Worm (Caenorhabditis elegans): ENCODE data around the gene R09E10.1.

DNA sequence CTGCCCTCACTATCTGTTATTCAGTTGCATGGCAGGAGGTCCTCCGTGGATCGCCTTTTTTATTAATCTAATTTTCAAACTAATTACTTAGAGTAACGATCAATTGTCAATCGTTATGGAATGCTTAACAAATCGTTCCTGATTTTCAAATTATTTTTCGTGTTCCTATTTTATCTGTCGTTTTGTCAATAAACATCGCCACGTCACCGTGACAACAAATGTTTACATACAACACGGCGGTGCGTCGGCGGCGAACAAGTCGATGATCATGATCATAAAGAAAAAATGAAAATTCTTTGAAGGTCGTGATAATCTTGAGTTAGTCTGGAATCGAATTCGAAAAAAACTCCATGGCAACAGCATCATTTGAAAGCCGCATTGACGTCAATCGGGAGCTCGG, 22.9 kb upstream of the R09E10.1 start:
- TF ChIP-seq npax-4 (tag; optimal IDR thresholded peaks at IDR 0.05) = no peak
- TF ChIP-seq pros-1 (tag; optimal IDR thresholded peaks at IDR 0.05) = no peak
- no peak for TF ChIP-seq pqm-1 (tag; optimal IDR thresholded peaks at IDR 0.05)
